Fruit fly (Drosophila melanogaster): ENCODE results near the gene cindr.
A peak's percentile ranks its signal among the peaks of the same experiment; 100 is the strongest.

cindr gene

DNA sequence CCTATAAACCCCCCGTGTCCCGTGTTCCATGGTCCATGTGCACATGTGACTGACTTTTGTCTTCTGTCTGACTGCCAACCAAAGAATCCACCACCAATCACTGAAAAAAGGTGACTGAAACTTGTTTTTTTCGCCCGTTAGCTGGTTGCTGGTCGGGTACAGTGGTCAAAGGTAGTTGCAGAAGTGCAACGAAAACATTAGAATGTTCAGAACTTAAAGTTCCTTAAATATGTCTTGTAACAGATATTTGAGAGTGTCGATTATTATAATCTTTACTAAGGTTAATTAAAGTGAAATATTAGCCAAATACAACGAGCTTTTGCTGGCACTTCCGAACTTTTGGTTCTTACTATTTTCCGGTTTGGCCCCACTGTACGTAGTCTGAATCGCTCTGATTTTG, 47.3 kb upstream of the cindr start (continued):
- TF ChIP-seq CG34406 (GFP tag; optimal IDR thresholded peaks at IDR 0.05) = peak; percentile 17
- no peak for TF ChIP-seq ss (GFP tag; optimal IDR thresholded peaks at IDR 0.05)
- no peak for TF ChIP-seq CG1621 (tag; optimal IDR thresholded peaks at IDR 0.05)
- no peak for TF ChIP-seq CG6163 (GFP tag; IDR thresholded peaks at IDR 0.05)
- peak; percentile 80 for TF ChIP-seq Eip78C (GFP tag)
- peak; percentile 45 for TF ChIP-seq Sox102F (GFP tag; optimal IDR thresholded peaks at IDR 0.05)
- TF ChIP-seq CG31627 (GFP tag; optimal IDR thresholded peaks at IDR 0.05) = peak; percentile 42
- TF ChIP-seq Eip93F (GFP tag; optimal IDR thresholded peaks at IDR 0.05) = no peak
- peak; percentile 41 for TF ChIP-seq Ets21C (GFP tag; optimal IDR thresholded peaks at IDR 0.05)
- no peak for TF ChIP-seq fd85E (GFP tag; optimal IDR thresholded peaks at IDR 0.05)
- TF ChIP-seq pdm3 (GFP tag; optimal IDR thresholded peaks at IDR 0.05) = no peak
- no peak for TF ChIP-seq CG6854 (GFP tag; optimal IDR thresholded peaks at IDR 0.05)
- TF ChIP-seq svp (GFP tag) = peak; percentile 76
- TF ChIP-seq net (GFP tag; optimal IDR thresholded peaks at IDR 0.05) = peak; percentile 14
- TF ChIP-seq CG16779 (tag; optimal IDR thresholded peaks at IDR 0.05) = no peak
- no peak for TF ChIP-seq CG11902 (GFP tag; optimal IDR thresholded peaks at IDR 0.05)
- TF ChIP-seq CG11762 (GFP tag; optimal IDR thresholded peaks at IDR 0.05; ENCODE audit: insufficient read depth) = no peak
- no peak for TF ChIP-seq Hr38 (GFP tag; optimal IDR thresholded peaks at IDR 0.05)
- TF ChIP-seq CG10631 (GFP tag; optimal IDR thresholded peaks at IDR 0.05) = no peak
- TF ChIP-seq Blimp-1 (GFP tag; optimal IDR thresholded peaks at IDR 0.05) = no peak

DNA sequence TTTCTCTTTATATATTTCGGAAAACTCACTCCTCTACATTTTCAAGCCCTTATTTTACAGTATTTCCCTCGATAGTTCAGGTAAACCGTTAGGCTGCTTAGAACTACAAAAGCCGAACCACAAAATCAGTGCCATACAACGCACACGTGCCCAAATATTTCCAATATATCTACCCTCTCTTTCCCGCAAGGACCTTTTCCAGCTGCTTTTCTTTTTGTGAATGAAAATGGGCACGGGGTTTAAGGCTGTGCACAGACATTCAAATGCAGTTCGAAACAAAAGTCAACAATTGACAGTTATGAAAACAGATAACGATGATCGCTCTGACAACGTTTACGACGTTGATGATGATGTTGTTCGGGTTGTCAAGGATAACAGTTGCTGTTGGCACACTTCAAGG, 46.2 kb upstream of the cindr start:
- TF ChIP-seq Ets96B (tag; optimal IDR thresholded peaks at IDR 0.05) (no peak), CG8319 (GFP tag; optimal IDR thresholded peaks at IDR 0.05) (no peak)

- TF ChIP-seq CG6163 (GFP tag; IDR thresholded peaks at IDR 0.05) (peak; percentile 11; the same call in 1 of the 3 replicates), Sox102F (GFP tag; optimal IDR thresholded peaks at IDR 0.05) (no peak), acj6 (GFP tag; optimal IDR thresholded peaks at IDR 0.05) (no peak), fd85E (GFP tag; optimal IDR thresholded peaks at IDR 0.05) (no peak), CG16779 (tag; optimal IDR thresholded peaks at IDR 0.05) (no peak), ss (GFP tag; optimal IDR thresholded peaks at IDR 0.05) (no peak), Met (GFP tag; optimal IDR thresholded peaks at IDR 0.05) (no peak), CG6792 (GFP tag; optimal IDR thresholded peaks at IDR 0.05) (no peak), svp (GFP tag) (peak; percentile 65), CG32006 (GFP tag; optimal IDR thresholded peaks at IDR 0.05) (no peak), Lpt (GFP tag; optimal IDR thresholded peaks at IDR 0.05) (no peak), fkh (GFP tag; optimal IDR thresholded peaks at IDR 0.05) (peak; percentile 32), dsx (GFP tag; optimal IDR thresholded peaks at IDR 0.05; ENCODE audit: poor library complexity, severe bottlenecking) (peak; percentile 55), CG7368 (GFP tag; optimal IDR thresholded peaks at IDR 0.05) (no peak), Sox15 (GFP tag; optimal IDR thresholded peaks at IDR 0.05) (no peak), vri (GFP tag; optimal IDR thresholded peaks at IDR 0.05) (no peak), eg (GFP tag; IDR thresholded peaks at IDR 0.05) (no peak), CG10631 (GFP tag; optimal IDR thresholded peaks at IDR 0.05) (no peak), Hr4 (GFP tag; optimal IDR thresholded peaks at IDR 0.05) (no peak), CG11762 (GFP tag; optimal IDR thresholded peaks at IDR 0.05; ENCODE audit: insufficient read depth) (no peak), CG6276 (GFP tag; optimal IDR thresholded peaks at IDR 0.05) (no peak), dac (GFP tag; optimal IDR thresholded peaks at IDR 0.05) (no peak), Smox (GFP tag; optimal IDR thresholded peaks at IDR 0.05) (no peak), pdm3 (GFP tag; optimal IDR thresholded peaks at IDR 0.05) (peak; percentile 9), CG34406 (GFP tag; optimal IDR thresholded peaks at IDR 0.05) (no peak), Sox14 (GFP tag; optimal IDR thresholded peaks at IDR 0.05) (peak; percentile 13), Eip78C (GFP tag) (peak; percentile 47)
These were observed 44.3 kb upstream of the cindr start for dm6 chr3R:30764121-30764520.
